Fruit fly (Drosophila melanogaster) S2 (cell line): ENCODE results near the gene ND-B14.5A.

Experiments
- CG8478 ChIP-seq: fragments of >200 bp; optimal IDR thresholded peaks from 2 replicates; lab custom pipeline; 2018
- CTCF ChIP-seq, 2 experiments: fragments of >200 bp; optimal IDR thresholded peaks; 2 replicates each; lab custom pipeline; 2018

DNA sequence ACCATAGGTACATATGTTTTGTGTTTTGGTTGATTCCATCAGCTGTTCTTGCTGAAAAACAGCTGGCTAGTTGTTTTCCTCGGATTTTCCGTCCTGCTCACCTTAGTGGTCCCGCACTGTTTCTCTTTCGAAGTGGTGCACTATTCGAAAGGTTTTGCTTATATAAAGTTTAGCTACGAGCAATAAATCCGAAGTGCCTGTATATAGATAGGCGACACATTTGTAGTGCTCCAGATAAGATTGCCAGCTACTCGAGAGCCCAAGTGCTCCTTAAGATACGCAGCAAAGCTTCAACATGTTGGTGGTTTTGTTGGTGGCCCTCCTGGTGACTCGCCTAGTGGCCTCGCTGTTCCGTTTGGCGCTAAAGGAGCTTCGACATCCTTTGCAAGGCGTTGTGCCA lies 6.5 kb downstream of the ND-B14.5A start, which contains the start of gene Cyp4ae1:
- TF ChIP-seq CTCF (optimal IDR thresholded peaks at IDR 0.05; lab: Kevin White, UChicago) (no peak), CG8478 (lab: Kevin White, UChicago) (no peak)
